Fruit fly (Drosophila melanogaster) whole organism, adult: ENCODE results near the gene CG8461.
A peak's percentile ranks its signal among the peaks of the same experiment; 100 is the strongest.

ENCODE experiments used
- CG11617 ChIP-seq: fragments of 200-800 bp; sonication (Bioruptor generic); optimal IDR thresholded peaks from 2 replicates; lab custom pipeline; 2017; ENCODE audit warnings: mild to moderate bottlenecking, missing biosample characterization, missing genetic modification reagents, missing genetic modification characterization
- CG12768 ChIP-seq: fragments of 200-800 bp; sonication (Bioruptor generic); optimal IDR thresholded peaks from 2 replicates; lab custom pipeline; 2017; ENCODE audit warnings: missing biosample characterization, missing genetic modification characterization, mild to moderate bottlenecking, moderate library complexity, missing genetic modification reagents
- CG14711 ChIP-seq: fragments of 200-800 bp; sonication (Bioruptor generic); optimal IDR thresholded peaks from 2 replicates; lab custom pipeline; 2018; ENCODE audit warnings: missing biosample characterization, mild to moderate bottlenecking, missing genetic modification characterization, moderate library complexity
- CG1620 ChIP-seq: fragments of 200-800 bp; sonication (Bioruptor generic); optimal IDR thresholded peaks from 2 replicates; lab custom pipeline; 2016; ENCODE audit warnings: missing biosample characterization, missing genetic modification characterization
- CG33017 ChIP-seq: fragments of 200-800 bp; sonication (Bioruptor generic); optimal IDR thresholded peaks from 2 replicates; lab custom pipeline; 2018; ENCODE audit warnings: missing biosample characterization, mild to moderate bottlenecking, missing genetic modification characterization, moderate library complexity
- CG5204 ChIP-seq: fragments of 200-800 bp; sonication (Bioruptor generic); optimal IDR thresholded peaks from 2 replicates; lab custom pipeline; 2016; ENCODE audit warnings: missing biosample characterization, missing genetic modification characterization
- CG7045 ChIP-seq: fragments of 200-800 bp; sonication (Bioruptor generic); optimal IDR thresholded peaks from 2 replicates; lab custom pipeline; 2017; ENCODE audit warnings: missing biosample characterization, mild to moderate bottlenecking, missing genetic modification characterization
- CG7101 ChIP-seq: fragments of 200-800 bp; sonication (Bioruptor generic); optimal IDR thresholded peaks from 2 replicates; lab custom pipeline; 2018; ENCODE audit warnings: missing biosample characterization, mild to moderate bottlenecking, missing genetic modification characterization, moderate library complexity
- Clk ChIP-seq: fragments of 200-800 bp; sonication (Bioruptor generic); optimal IDR thresholded peaks from 2 replicates; lab custom pipeline; 2017; ENCODE audit warnings: missing biosample characterization, missing genetic modification characterization
- Crg-1 ChIP-seq: fragments of 200-800 bp; sonication (Bioruptor generic); optimal IDR thresholded peaks from 2 replicates; lab custom pipeline; 2016; ENCODE audit warnings: missing biosample characterization, missing genetic modification characterization
- Hr96 ChIP-seq: fragments of 200-800 bp; sonication (Bioruptor generic); optimal IDR thresholded peaks from 2 replicates; lab custom pipeline; 2016; ENCODE audit warnings: missing biosample characterization, missing genetic modification characterization
- Mnt ChIP-seq: fragments of 200-800 bp; sonication (Bioruptor generic); optimal IDR thresholded peaks from 2 replicates; lab custom pipeline; 2016; ENCODE audit warnings: missing biosample characterization, mild to moderate bottlenecking, missing genetic modification characterization
- bab1 ChIP-seq: fragments of 200-800 bp; sonication (Bioruptor generic); optimal IDR thresholded peaks from 3 replicates; lab custom pipeline; 2019; ENCODE audit warnings: missing biosample characterization, mild to moderate bottlenecking, missing genetic modification characterization, moderate library complexity
- cic ChIP-seq: fragments of 200-800 bp; sonication (Bioruptor generic); optimal IDR thresholded peaks from 2 replicates; lab custom pipeline; 2017; ENCODE audit warnings: missing biosample characterization, mild to moderate bottlenecking, missing genetic modification characterization, moderate library complexity
- cnc ChIP-seq, 2 experiments: fragments of >200 bp; optimal IDR thresholded peaks; 2 replicates each; lab custom pipeline; 2017
- kay ChIP-seq: fragments of 200-800 bp; sonication (Bioruptor generic); peaks from one replicate; lab custom pipeline; 2016; ENCODE audit warnings: missing biosample characterization, missing genetic modification characterization, borderline replicate concordance
- ovo ChIP-seq: fragments of 200-800 bp; sonication (Bioruptor generic); optimal IDR thresholded peaks from 2 replicates; lab custom pipeline; 2016; ENCODE audit warnings: missing biosample characterization, missing genetic modification characterization
- pad ChIP-seq: fragments of 200-800 bp; sonication (Bioruptor generic); optimal IDR thresholded peaks from 3 replicates; lab custom pipeline; 2017; ENCODE audit warnings: missing biosample characterization, missing genetic modification characterization, mild to moderate bottlenecking, moderate library complexity, missing genetic modification reagents
- tj ChIP-seq: fragments of 200-800 bp; sonication (Bioruptor generic); optimal IDR thresholded peaks from 3 replicates; lab custom pipeline; 2017; ENCODE audit warnings: missing biosample characterization, mild to moderate bottlenecking, missing genetic modification characterization, moderate library complexity
- toe ChIP-seq: fragments of 200-800 bp; sonication (Bioruptor generic); optimal IDR thresholded peaks from 2 replicates; lab custom pipeline; 2016; ENCODE audit warnings: missing biosample characterization, missing genetic modification characterization

CG8461 gene

DNA sequence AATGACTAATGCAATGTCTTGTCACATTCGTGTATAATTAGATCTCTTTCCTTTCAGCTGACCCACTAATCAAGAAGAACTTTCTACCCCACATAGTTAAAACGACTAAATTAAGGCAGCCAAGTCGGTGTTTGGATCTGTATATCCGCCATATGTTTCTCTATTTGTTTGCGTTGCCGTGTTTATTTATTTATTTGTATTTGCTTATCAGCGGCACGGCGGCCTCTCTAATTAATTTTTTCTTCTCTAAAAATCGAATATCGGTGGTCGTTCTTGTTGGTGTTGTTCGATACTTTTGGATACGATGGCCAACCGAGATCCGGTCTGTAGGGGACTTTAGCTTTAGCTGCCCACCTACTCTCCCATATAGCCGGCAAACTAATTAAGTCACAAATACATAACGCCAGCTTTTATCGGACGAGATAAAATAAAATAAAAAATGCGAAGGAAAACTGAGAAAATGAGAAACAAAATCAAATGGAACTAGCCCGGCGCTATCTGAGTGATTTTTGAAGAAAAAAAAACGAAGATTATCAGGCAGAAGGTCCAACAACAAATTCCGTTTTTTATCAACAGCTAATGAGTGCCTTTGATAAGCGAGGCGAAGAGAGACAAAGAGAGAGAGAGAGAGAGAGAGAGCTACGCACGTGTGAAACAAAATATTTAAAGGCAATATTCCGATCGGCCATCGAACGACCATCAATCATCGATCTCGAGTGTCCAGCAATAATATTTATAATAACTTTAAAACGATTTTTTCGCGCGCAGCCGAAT lies 40.7 kb downstream of the CG8461 start:
- TF ChIP-seq CG7101 (tag; lab: Kevin White, UChicago) (no peak), CG12768 (GFP tag; lab: Kevin White, UChicago) (no peak), kay (GFP tag; lab: Kevin White, UChicago) (peak; percentile 23), Hr96 (GFP tag; lab: Kevin White, UChicago) (no peak)

- TF ChIP-seq CG1620 (GFP tag; lab: Kevin White, UChicago) (no peak), CG11617 (GFP tag; lab: Kevin White, UChicago) (no peak), CG12768 (GFP tag; lab: Kevin White, UChicago) (peak; percentile 6), cic (GFP tag; lab: Kevin White, UChicago) (no peak), kay (GFP tag; lab: Kevin White, UChicago) (no peak)
Observed at dm6 chr3R:14471426-14471825, 42.0 kb downstream of the CG8461 start.

- TF ChIP-seq ovo (GFP tag; lab: Kevin White, UChicago) (no peak), CG12768 (GFP tag; lab: Kevin White, UChicago) (no peak)
Observed at dm6 chr3R:14470630-14471029, 42.8 kb downstream of the CG8461 start.

- TF ChIP-seq Crg-1 (GFP tag; lab: Kevin White, UChicago) (no peak), CG12768 (GFP tag; lab: Kevin White, UChicago) (no peak), cic (GFP tag; lab: Kevin White, UChicago) (no peak), kay (GFP tag; lab: Kevin White, UChicago) (no peak), CG7101 (tag; lab: Kevin White, UChicago) (no peak), Hr96 (GFP tag; lab: Kevin White, UChicago) (no peak), CG33017 (tag; lab: Kevin White, UChicago) (no peak), ovo (GFP tag; lab: Kevin White, UChicago) (no peak), CG14711 (tag; lab: Kevin White, UChicago) (no peak), pad (GFP tag; lab: Kevin White, UChicago) (no peak), bab1 (GFP tag; lab: Kevin White, UChicago) (no peak), toe (GFP tag; lab: Kevin White, UChicago) (no peak), CG11617 (GFP tag; lab: Kevin White, UChicago) (no peak), CG7045 (GFP tag; lab: Kevin White, UChicago) (no peak), CG5204 (GFP tag; lab: Kevin White, UChicago) (no peak), Mnt (GFP tag; lab: Kevin White, UChicago) (no peak), CG1620 (GFP tag; lab: Kevin White, UChicago) (no peak), cnc (optimal IDR thresholded peaks at IDR 0.05; lab: Kevin White, UChicago) (no peak), Clk (GFP tag; lab: Kevin White, UChicago) (no peak), tj (no peak)
Observed at dm6 chr3R:14469724-14470123, 43.7 kb downstream of the CG8461 start.

DNA sequence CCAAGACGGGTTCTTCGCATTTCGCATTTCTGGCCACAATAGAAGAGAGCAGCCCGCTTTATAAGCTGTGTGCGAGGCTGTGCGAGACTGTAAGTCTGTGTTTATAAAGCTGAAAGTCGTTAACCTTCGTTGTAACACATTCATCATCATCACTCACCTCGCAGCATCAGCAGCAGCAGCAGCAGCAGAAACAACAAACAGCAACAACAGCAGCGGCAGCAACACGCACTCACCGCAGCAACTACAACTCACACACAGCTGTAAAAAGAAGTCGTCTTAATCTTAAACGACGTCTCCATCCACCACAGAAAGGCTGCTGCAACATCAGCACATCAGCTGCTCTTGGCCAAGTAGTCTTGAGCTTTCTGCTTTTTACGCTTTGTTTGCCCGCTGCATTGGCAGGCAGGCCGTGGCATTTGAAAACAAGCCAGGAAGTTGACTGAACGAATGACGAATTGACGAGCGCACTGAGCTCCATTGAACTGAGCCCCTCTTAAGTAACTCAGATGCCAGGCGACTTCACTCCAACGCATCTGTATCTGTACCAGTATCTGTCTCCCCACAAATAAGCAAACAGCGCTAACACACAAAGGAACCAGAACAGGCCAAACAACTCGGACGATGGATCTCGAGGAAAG lies 44.7 kb downstream of the CG8461 start:
- TF ChIP-seq CG11617 (GFP tag; lab: Kevin White, UChicago) (no peak), Hr96 (GFP tag; lab: Kevin White, UChicago) (no peak), CG7045 (GFP tag; lab: Kevin White, UChicago) (no peak), cnc (optimal IDR thresholded peaks at IDR 0.05; lab: Kevin White, UChicago) (no peak), CG12768 (GFP tag; lab: Kevin White, UChicago) (no peak), CG5204 (GFP tag; lab: Kevin White, UChicago) (no peak)

DNA sequence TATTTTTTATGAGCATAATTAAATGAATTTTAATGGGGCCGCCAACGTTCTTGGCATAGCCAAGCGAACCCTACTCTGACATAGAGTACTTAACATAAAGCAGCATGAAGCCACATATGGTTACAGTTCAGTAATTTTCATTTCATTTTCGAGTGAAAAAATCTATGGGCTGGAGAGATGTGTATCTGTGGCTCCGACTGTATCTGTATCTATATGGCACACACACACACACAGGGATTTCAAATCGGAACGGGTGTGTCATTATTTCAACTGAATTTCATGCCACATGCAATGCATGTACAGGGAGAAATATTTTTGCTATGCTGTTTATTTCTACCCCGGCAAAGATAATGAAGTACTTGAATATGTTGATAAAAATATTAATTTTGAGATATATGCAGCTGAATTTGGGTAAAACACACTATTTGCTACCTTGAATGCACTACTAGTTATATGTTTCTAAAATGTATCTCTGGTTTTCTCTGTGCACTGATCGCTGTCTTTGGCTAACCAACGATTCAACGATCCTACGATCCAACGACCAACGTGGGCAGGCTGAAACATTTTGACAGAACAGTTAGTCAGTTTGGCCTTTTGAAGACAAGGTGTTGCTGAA lies 46.1 kb downstream of the CG8461 start:
- no peak for TF ChIP-seq ovo (GFP tag; lab: Kevin White, UChicago)
- TF ChIP-seq CG5204 (GFP tag; lab: Kevin White, UChicago), result no peak
- no peak for TF ChIP-seq Mnt (GFP tag; lab: Kevin White, UChicago)
- no peak for TF ChIP-seq CG14711 (tag; lab: Kevin White, UChicago)
- no peak for TF ChIP-seq toe (GFP tag; lab: Kevin White, UChicago)
- no peak for TF ChIP-seq bab1 (GFP tag; lab: Kevin White, UChicago)
- TF ChIP-seq cic (GFP tag; lab: Kevin White, UChicago), result no peak
- TF ChIP-seq CG12768 (GFP tag; lab: Kevin White, UChicago), result no peak
- no peak for TF ChIP-seq CG1620 (GFP tag; lab: Kevin White, UChicago)
- TF ChIP-seq Hr96 (GFP tag; lab: Kevin White, UChicago), result no peak
- no peak for TF ChIP-seq CG7101 (tag; lab: Kevin White, UChicago)
- TF ChIP-seq cnc (optimal IDR thresholded peaks at IDR 0.05; lab: Kevin White, UChicago), result no peak
- no peak for TF ChIP-seq CG11617 (GFP tag; lab: Kevin White, UChicago)
- no peak for TF ChIP-seq Clk (GFP tag; lab: Kevin White, UChicago)
- TF ChIP-seq CG33017 (tag; lab: Kevin White, UChicago), result no peak
- no peak for TF ChIP-seq CG7045 (GFP tag; lab: Kevin White, UChicago)
